Worm (Caenorhabditis elegans) whole organism, mixed stage, embryonic: ENCODE results near the gene prx-12.
"Not testable (repeated sequence)": the region's sequence is repeated elsewhere in the genome, so short reads cannot be mapped to it uniquely, and the experiment has no call there.

Source experiments
- ceh-43 ChIP-seq: fragments of 200-800 bp; sonication (Bioruptor generic); optimal IDR thresholded peaks from 2 replicates; lab custom pipeline; 2018; ENCODE audit warnings: mild to moderate bottlenecking, missing genetic modification characterization, moderate library complexity, missing compliant biosample characterization
- ces-1 ChIP-seq: fragments of 150-350 bp; optimal IDR thresholded peaks from 2 replicates; lab custom pipeline; 2014; ENCODE audit warnings: missing biosample characterization, missing genetic modification reagents, missing genetic modification characterization
- cnd-1 ChIP-seq: fragments of 200-800 bp; sonication (Bioruptor generic); optimal IDR thresholded peaks from 2 replicates; lab custom pipeline; 2018; ENCODE audit warnings: mild to moderate bottlenecking, missing genetic modification characterization, missing compliant biosample characterization

prx-12 gene

DNA sequence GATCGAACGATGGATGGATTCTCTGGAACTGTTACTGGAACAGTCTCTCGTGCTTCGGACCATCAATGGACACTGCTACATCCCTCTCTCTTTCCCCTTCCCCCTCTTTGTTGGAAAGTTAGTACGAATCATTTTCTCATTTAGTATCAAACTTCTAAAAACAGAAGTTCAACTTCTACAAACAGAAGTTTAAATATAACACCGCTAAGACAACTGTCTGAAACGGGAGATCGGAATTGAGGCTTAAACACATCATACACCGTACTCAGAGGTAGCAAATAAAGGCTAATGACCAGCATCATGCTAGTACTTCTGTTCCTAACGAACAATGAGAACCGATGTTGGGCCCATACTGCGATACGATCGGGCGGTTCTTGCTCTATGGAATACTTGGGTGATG, 46.6 kb downstream of the prx-12 start, which contains the start of gene F46C3.7:
TSS of gene F46C3.7 (plus strand) at position 301 of the 400 bp plus-strand sequence.
- TF ChIP-seq ces-1 (GFP tag; lab: Kevin White, UChicago); cnd-1 (tag; lab: Kevin White, UChicago); ceh-43 (GFP tag; lab: Kevin White, UChicago): not testable (repeated sequence)
